Worm (Caenorhabditis elegans) whole organism, mixed stage, embryonic: ENCODE results near the gene mlc-3.

Source experiments
- ces-1 ChIP-seq: fragments of 150-350 bp; optimal IDR thresholded peaks from 2 replicates; lab custom pipeline; 2014; ENCODE audit warnings: missing biosample characterization, missing genetic modification reagents, missing genetic modification characterization
- elt-1 ChIP-seq: sonication (generic microtip); optimal IDR thresholded peaks from 2 replicates; lab custom pipeline; 2017; ENCODE audit warnings: missing genetic modification characterization, mild to moderate bottlenecking, missing compliant biosample characterization, antibody characterized with exemption, moderate library complexity, borderline replicate concordance; ENCODE audit not compliant: insufficient read depth
- elt-3 ChIP-seq: fragments of 150-350 bp; optimal IDR thresholded peaks from 2 replicates; lab custom pipeline; 2014; ENCODE audit warnings: missing biosample characterization, missing genetic modification characterization
- nhr-28 ChIP-seq: fragments of 150-350 bp; optimal IDR thresholded peaks from 2 replicates; lab custom pipeline; 2014; ENCODE audit warnings: missing biosample characterization, missing genetic modification characterization
- nhr-76 ChIP-seq: sonication (generic microtip); optimal IDR thresholded peaks from 2 replicates; lab custom pipeline; 2017; ENCODE audit warnings: missing biosample characterization, missing genetic modification characterization
- pha-4 ChIP-seq: fragments of 150-350 bp; optimal IDR thresholded peaks from 2 replicates; lab custom pipeline; 2018; ENCODE audit warnings: missing biosample characterization, missing genetic modification reagents, missing genetic modification characterization
- snpc-4 ChIP-seq: fragments of 150-350 bp; optimal IDR thresholded peaks from 2 replicates; lab custom pipeline; 2014; ENCODE audit warnings: missing biosample characterization, missing genetic modification characterization
- unc-62 ChIP-seq: fragments of 150-350 bp; optimal IDR thresholded peaks from 2 replicates; lab custom pipeline; 2014; ENCODE audit warnings: missing biosample characterization, missing genetic modification reagents, missing genetic modification characterization
- ztf-11 ChIP-seq: fragments of 150-350 bp; optimal IDR thresholded peaks from 2 replicates; lab custom pipeline; 2014; ENCODE audit warnings: missing biosample characterization, missing genetic modification characterization

DNA sequence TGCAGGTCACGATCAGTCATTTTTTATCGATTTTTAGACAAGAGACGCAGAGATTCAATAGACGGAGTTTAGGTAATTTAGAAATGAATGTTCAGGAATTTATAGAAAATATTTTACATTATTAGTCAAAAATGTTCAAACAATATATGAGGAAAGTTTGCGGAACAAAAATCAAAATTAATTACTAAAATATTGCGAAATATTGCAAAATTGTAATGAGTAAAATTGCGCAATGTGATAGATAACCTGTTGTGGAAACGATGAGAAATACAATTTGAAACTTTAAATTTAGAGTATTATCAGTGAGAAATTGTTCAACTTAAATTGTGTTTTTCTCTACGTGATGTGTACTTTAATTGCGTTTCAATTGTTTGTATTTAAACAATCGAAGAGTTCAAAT, 16.2 kb downstream of the mlc-3 start, which contains the start of gene F56D2.5:
- TF ChIP-seq snpc-4 (tag; lab: Kevin White, UChicago) (no peak), unc-62 (GFP tag; lab: Kevin White, UChicago) (no peak), ztf-11 (tag; lab: Kevin White, UChicago) (no peak), elt-3 (tag; lab: Kevin White, UChicago) (no peak), nhr-28 (tag; lab: Kevin White, UChicago) (no peak), pha-4 (tag; lab: Kevin White, UChicago) (no peak), ces-1 (GFP tag; lab: Kevin White, UChicago) (no peak), nhr-76 (tag; lab: Kevin White, UChicago) (no peak), elt-1 (tag; lab: Kevin White, UChicago) (no peak)
